Worm (Caenorhabditis elegans): ENCODE results near the gene F18A1.1.

F18A1.1 gene

ce11 chrII:7709301-7709754 is 24.6 kb downstream of the F18A1.1 start, which contains the start of gene sre-1:
Gene sre-1, plus strand, starts transcription at chrII:7709704.
- TF ChIP-seq nhr-129 (tag; optimal IDR thresholded peaks at IDR 0.05) (no peak), nhr-77 (tag; optimal IDR thresholded peaks at IDR 0.05) (no peak), sma-3 (GFP tag; optimal IDR thresholded peaks at IDR 0.05) (no peak), ama-1 (optimal IDR thresholded peaks at IDR 0.05) (no peak), ztf-11 (tag; optimal IDR thresholded peaks at IDR 0.05) (no peak), unc-39 (tag; optimal IDR thresholded peaks at IDR 0.05) (no peak), nhr-11 (tag; optimal IDR thresholded peaks at IDR 0.05) (no peak), Y55F3AM.14 (GFP tag; optimal IDR thresholded peaks at IDR 0.05) (no peak), alr-1 (tag; optimal IDR thresholded peaks at IDR 0.05) (no peak), nhr-6 (tag; optimal IDR thresholded peaks at IDR 0.05) (no peak), snpc-4 (tag; optimal IDR thresholded peaks at IDR 0.05) (no peak), skn-1 (tag; optimal IDR thresholded peaks at IDR 0.05) (no peak), lin-39 (tag; optimal IDR thresholded peaks at IDR 0.05) (no peak), mbf-1 (tag; optimal IDR thresholded peaks at IDR 0.05) (no peak), zag-1 (tag; optimal IDR thresholded peaks at IDR 0.05) (no peak), gmeb-1 (tag; optimal IDR thresholded peaks at IDR 0.05) (no peak), F13H6.1 (tag; optimal IDR thresholded peaks at IDR 0.05) (no peak), nhr-237 (tag; optimal IDR thresholded peaks at IDR 0.05) (no peak), peb-1 (tag; optimal IDR thresholded peaks at IDR 0.05) (no peak), nhr-10 (tag; optimal IDR thresholded peaks at IDR 0.05) (no peak)

- TF ChIP-seq lin-39 (tag; optimal IDR thresholded peaks at IDR 0.05) (no peak), ceh-16 (tag; optimal IDR thresholded peaks at IDR 0.05) (no peak), nhr-11 (tag; optimal IDR thresholded peaks at IDR 0.05) (no peak), sma-3 (GFP tag; optimal IDR thresholded peaks at IDR 0.05) (no peak), unc-55 (GFP tag; optimal IDR thresholded peaks at IDR 0.05) (peak; percentile 27), nhr-129 (tag; optimal IDR thresholded peaks at IDR 0.05) (peak; percentile 29), mdl-1 (tag; optimal IDR thresholded peaks at IDR 0.05) (no peak), elt-1 (tag; optimal IDR thresholded peaks at IDR 0.05) (no peak), snpc-4 (tag; optimal IDR thresholded peaks at IDR 0.05) (no peak), skn-1 (tag; optimal IDR thresholded peaks at IDR 0.05) (no peak), ztf-11 (tag; optimal IDR thresholded peaks at IDR 0.05) (no peak), ama-1 (optimal IDR thresholded peaks at IDR 0.05) (no peak), nhr-21 (tag; optimal IDR thresholded peaks at IDR 0.05) (no peak), lsy-2 (tag; optimal IDR thresholded peaks at IDR 0.05) (peak in 1 of 2 experiments; percentile 49), alr-1 (tag; optimal IDR thresholded peaks at IDR 0.05) (no peak), elt-3 (tag; optimal IDR thresholded peaks at IDR 0.05) (no peak), zag-1 (tag; optimal IDR thresholded peaks at IDR 0.05) (no peak), ztf-4 (tag; optimal IDR thresholded peaks at IDR 0.05) (no peak), mbf-1 (tag; optimal IDR thresholded peaks at IDR 0.05) (no peak), nhr-6 (tag; optimal IDR thresholded peaks at IDR 0.05) (no peak), aly-2 (tag; optimal IDR thresholded peaks at IDR 0.05) (no peak), nhr-237 (tag; optimal IDR thresholded peaks at IDR 0.05) (no peak), F13H6.1 (tag; optimal IDR thresholded peaks at IDR 0.05) (no peak), Y55F3AM.14 (GFP tag; optimal IDR thresholded peaks at IDR 0.05) (no peak), peb-1 (tag; optimal IDR thresholded peaks at IDR 0.05) (no peak), sem-4 (tag; optimal IDR thresholded peaks at IDR 0.05) (no peak), ceh-82 (tag; optimal IDR thresholded peaks at IDR 0.05) (no peak), blmp-1 (tag; optimal IDR thresholded peaks at IDR 0.05; ENCODE audit: insufficient read depth) (no peak), lin-13 (GFP tag; optimal IDR thresholded peaks at IDR 0.05) (no peak), C34F6.9 (tag; optimal IDR thresholded peaks at IDR 0.05) (peak; percentile 76), egl-27 (tag; optimal IDR thresholded peaks at IDR 0.05) (no peak), nhr-12 (tag; optimal IDR thresholded peaks at IDR 0.05) (no peak), lin-11 (tag; optimal IDR thresholded peaks at IDR 0.05) (no peak), dmd-4 (tag; optimal IDR thresholded peaks at IDR 0.05) (no peak), crh-2 (tag; optimal IDR thresholded peaks at IDR 0.05) (peak; percentile 91), ZK546.5 (tag; optimal IDR thresholded peaks at IDR 0.05) (no peak), sma-9 (GFP tag; optimal IDR thresholded peaks at IDR 0.05) (peak; percentile 57), sma-9 (tag; optimal IDR thresholded peaks at IDR 0.05) (no peak), gmeb-1 (tag; optimal IDR thresholded peaks at IDR 0.05) (no peak)
These were observed 30.0 kb downstream of the F18A1.1 start for ce11 chrII:7714614-7715186.
